Worm (Caenorhabditis elegans): ENCODE measurements around the gene T04A8.8.

T04A8.8 gene

ce11 chrIII:4653912-4654311 is 39.9 kb upstream of the T04A8.8 start (continued):
- no peak for TF ChIP-seq tbx-9 (tag; optimal IDR thresholded peaks at IDR 0.05; ENCODE audit: borderline replicate concordance)
- no peak for TF ChIP-seq snpc-1.3 (tag; optimal IDR thresholded peaks at IDR 0.05; ENCODE audit: insufficient read depth)
- peak; percentile 75 for TF ChIP-seq nfyb-1 (GFP tag; IDR thresholded peaks at IDR 0.05)
- no peak for TF ChIP-seq B0261.1 (tag; optimal IDR thresholded peaks at IDR 0.05)
- no peak for TF ChIP-seq snpc-1.1 (tag; optimal IDR thresholded peaks at IDR 0.05; ENCODE audit: insufficient read depth)
- 0 out of 2 replicates have a peak, but pooled peaks have one; percentile 18 for TF ChIP-seq egl-44 (GFP tag; IDR thresholded peaks at IDR 0.05)
- no peak for TF ChIP-seq F33H1.4 (GFP tag; IDR thresholded peaks at IDR 0.05)
- TF ChIP-seq repo-1 (tag; optimal IDR thresholded peaks at IDR 0.05) = peak; percentile 57
- TF ChIP-seq chd-7 (tag; optimal IDR thresholded peaks at IDR 0.05) = no peak
- TF ChIP-seq rec-8 (tag; optimal IDR thresholded peaks at IDR 0.05) = no peak
- TF ChIP-seq lir-1 (GFP tag; conservative IDR thresholded peaks at IDR 0.05) = peak; percentile 8; the same call in 1 of the 2 replicates
- 0 out of 2 replicates have a peak, but pooled peaks have one; percentile 28 for TF ChIP-seq egl-18 (GFP tag; IDR thresholded peaks at IDR 0.05)
- 0 out of 2 replicates have a peak, but pooled peaks have one; percentile 9 for TF ChIP-seq hmg-1.2 (GFP tag; IDR thresholded peaks at IDR 0.05)
- no peak; the same call in 1 of the 2 replicates for TF ChIP-seq madf-3 (GFP tag; IDR thresholded peaks at IDR 0.05)
- no peak for TF ChIP-seq nhr-27 (tag; optimal IDR thresholded peaks at IDR 0.05)
- no peak for TF ChIP-seq rpc-1 (optimal IDR thresholded peaks at IDR 0.05)
- no peak for TF ChIP-seq rpc-1 (tag; optimal IDR thresholded peaks at IDR 0.05)
- no peak for TF ChIP-seq F57C9.4 (tag; optimal IDR thresholded peaks at IDR 0.05)
- no peak for TF ChIP-seq lin-54 (GFP tag; optimal IDR thresholded peaks at IDR 0.05)
- peak; percentile 13 for TF ChIP-seq athp-1 (tag; optimal IDR thresholded peaks at IDR 0.05)
- TF ChIP-seq ceh-91 (GFP tag; IDR thresholded peaks at IDR 0.05) = no peak
- TF ChIP-seq fkh-3 (tag; optimal IDR thresholded peaks at IDR 0.05) = no peak
- TF ChIP-seq somi-1 (GFP tag; optimal IDR thresholded peaks at IDR 0.05) = no peak
- TF ChIP-seq ekl-4 (GFP tag; IDR thresholded peaks at IDR 0.05) = peak; percentile 61; the same call in 1 of the 2 replicates
- TF ChIP-seq nfya-2 (GFP tag; IDR thresholded peaks at IDR 0.05) = peak; percentile 17; the same call in 1 of the 2 replicates
- no peak for TF ChIP-seq pbrm-1 (GFP tag; IDR thresholded peaks at IDR 0.05)
- TF ChIP-seq let-526 (GFP tag; IDR thresholded peaks at IDR 0.05) = no peak

ce11 chrIII:4655402-4655801 is 38.4 kb upstream of the T04A8.8 start, which contains the start of gene T23F11.2:
TSS of gene T23F11.2 (minus strand) at chrIII:4655502.
- TF ChIP-seq C06A6.2 (GFP tag; conservative IDR thresholded peaks at IDR 0.05) (no peak), xnd-1 (tag; optimal IDR thresholded peaks at IDR 0.05) (no peak), nfya-1 (tag; optimal IDR thresholded peaks at IDR 0.05; ENCODE audit: borderline replicate concordance, insufficient read depth) (no peak), ztf-18 (tag; optimal IDR thresholded peaks at IDR 0.05) (no peak), hmg-1.2 (GFP tag; IDR thresholded peaks at IDR 0.05) (no peak), F23B12.7 (tag; optimal IDR thresholded peaks at IDR 0.05; ENCODE audit: insufficient read depth) (no peak), zim-3 (tag; optimal IDR thresholded peaks at IDR 0.05) (no peak), sea-2 (GFP tag; IDR thresholded peaks at IDR 0.05) (no peak), ZK185.1 (tag; optimal IDR thresholded peaks at IDR 0.05; ENCODE audit: poor library complexity, severe bottlenecking) (no peak), attf-6 (GFP tag; IDR thresholded peaks at IDR 0.05) (no peak), sdz-38 (tag; optimal IDR thresholded peaks at IDR 0.05) (no peak), let-607 (tag; optimal IDR thresholded peaks at IDR 0.05) (no peak), T07F8.4 (tag; optimal IDR thresholded peaks at IDR 0.05) (no peak), ekl-4 (GFP tag; IDR thresholded peaks at IDR 0.05) (no peak), ceh-91 (GFP tag; IDR thresholded peaks at IDR 0.05) (no peak), mes-4 (tag; optimal IDR thresholded peaks at IDR 0.05) (no peak)

Measured in whole organism, young adult.